Worm (Caenorhabditis elegans): Measurements from ENCODE around the gene T10H4.4.

Gene T10H4.4

DNA sequence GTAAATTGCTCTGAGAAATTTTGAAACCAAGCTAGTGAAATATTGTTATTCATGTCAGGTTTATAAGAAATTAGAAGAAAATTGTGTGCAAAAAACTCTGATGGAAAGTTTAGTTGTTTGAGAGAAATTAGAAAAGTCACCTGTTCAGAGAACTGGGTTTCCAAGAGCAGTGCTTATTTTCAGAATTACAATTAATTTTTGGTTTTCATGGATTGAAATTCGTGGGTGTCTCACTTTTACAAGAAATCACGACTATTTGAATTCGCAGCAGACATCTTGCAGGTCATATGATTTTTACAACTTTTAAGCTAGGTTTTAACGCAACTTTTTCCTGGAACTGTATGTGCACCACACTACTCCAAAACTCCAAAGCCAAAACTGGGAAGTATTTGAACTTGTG, 36.8 kb upstream of the T10H4.4 start, which contains the start of gene srz-10:
srz-10 (minus strand) TSS at position 88 of the 400 bp plus-strand sequence.
- no peak for TF ChIP-seq lin-15B (tag; optimal IDR thresholded peaks at IDR 0.05)
- no peak for TF ChIP-seq nhr-77 (tag; optimal IDR thresholded peaks at IDR 0.05)
- TF ChIP-seq fkh-10 (GFP tag; optimal IDR thresholded peaks at IDR 0.05): no peak
- TF ChIP-seq unc-130 (GFP tag; optimal IDR thresholded peaks at IDR 0.05): no peak
- TF ChIP-seq attf-4 (tag; optimal IDR thresholded peaks at IDR 0.05): no peak
- TF ChIP-seq zip-11 (GFP tag; IDR thresholded peaks at IDR 0.05): no peak
- TF ChIP-seq ceh-32 (tag; optimal IDR thresholded peaks at IDR 0.05; ENCODE audit: poor library complexity): no peak
- TF ChIP-seq hlh-11 (tag; optimal IDR thresholded peaks at IDR 0.05): no peak
- no peak for TF ChIP-seq F26F4.8 (GFP tag; conservative IDR thresholded peaks at IDR 0.05)
- no peak for TF ChIP-seq snpc-4 (tag; optimal IDR thresholded peaks at IDR 0.05)
- TF ChIP-seq lir-3 (tag; optimal IDR thresholded peaks at IDR 0.05): no peak
- no peak for TF ChIP-seq nhr-48 (tag; optimal IDR thresholded peaks at IDR 0.05)

DNA sequence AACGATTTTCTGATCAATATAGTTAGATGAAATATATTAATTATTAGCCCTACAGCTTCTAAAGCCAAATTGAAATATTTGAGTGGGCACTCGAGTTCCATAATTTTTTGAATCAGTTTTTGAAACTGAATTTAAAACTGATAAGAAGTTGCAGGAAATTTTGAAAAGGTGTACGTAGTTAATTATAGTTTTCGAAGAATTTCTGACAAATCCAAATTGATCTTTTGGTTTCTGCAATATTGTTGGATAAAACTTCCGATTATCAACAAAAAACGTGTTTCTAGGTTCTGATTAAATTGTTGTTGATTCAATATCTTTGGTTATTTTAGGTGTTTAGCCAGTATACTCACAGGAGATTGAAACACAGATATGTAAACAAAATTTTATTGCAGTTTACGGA, 34.6 kb upstream of the T10H4.4 start, which contains the start of gene T26H8.4:
T26H8.4 (minus strand) TSS at position 101 of the 400 bp plus-strand sequence.
- TF ChIP-seq daf-19 (GFP tag; conservative IDR thresholded peaks at IDR 0.05) (no peak), ces-1 (GFP tag; optimal IDR thresholded peaks at IDR 0.05) (no peak), ceh-28 (tag; optimal IDR thresholded peaks at IDR 0.05) (no peak), ZK546.5 (tag; optimal IDR thresholded peaks at IDR 0.05) (no peak), aly-2 (tag; optimal IDR thresholded peaks at IDR 0.05) (no peak), pha-4 (GFP tag; IDR thresholded peaks at IDR 0.05) (no peak), pha-4 (tag; optimal IDR thresholded peaks at IDR 0.05) (no peak), spr-3 (GFP tag; optimal IDR thresholded peaks at IDR 0.05) (no peak), tag-97 (GFP tag; IDR thresholded peaks at IDR 0.05) (no peak), ZK337.2 (GFP tag; IDR thresholded peaks at IDR 0.05) (no peak)

DNA sequence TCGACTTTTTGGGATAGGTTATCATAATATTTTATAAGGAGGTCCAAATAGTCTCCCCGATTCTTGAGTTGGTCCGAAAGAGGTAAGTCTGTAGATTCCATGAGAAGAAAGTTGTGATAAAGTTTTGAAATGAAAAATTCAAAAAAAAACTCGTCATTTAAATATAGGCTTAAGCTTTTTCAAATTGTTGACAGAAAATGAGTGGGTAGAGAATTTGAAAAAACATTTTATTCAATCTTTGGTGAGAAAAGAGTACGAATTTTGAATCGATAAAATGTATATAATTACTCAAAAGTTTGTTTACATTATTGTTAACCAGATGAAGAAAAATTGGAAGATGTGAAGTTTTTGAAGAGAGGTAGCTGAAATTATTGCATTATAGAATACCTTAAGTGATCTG, 33.3 kb upstream of the T10H4.4 start, which contains the start of gene T26H8.5:
T26H8.5 (minus strand) TSS at position 101 of the 400 bp plus-strand sequence.
- TF ChIP-seq tag-97 (GFP tag; IDR thresholded peaks at IDR 0.05) (no peak), F44E2.7 (GFP tag; IDR thresholded peaks at IDR 0.05) (no peak), hlh-11 (tag; optimal IDR thresholded peaks at IDR 0.05) (no peak), sdz-12 (GFP tag; optimal IDR thresholded peaks at IDR 0.05) (no peak), attf-4 (tag; optimal IDR thresholded peaks at IDR 0.05) (no peak), pqm-1 (tag; optimal IDR thresholded peaks at IDR 0.05) (no peak), nhr-111 (GFP tag; optimal IDR thresholded peaks at IDR 0.05) (no peak), spr-1 (tag; optimal IDR thresholded peaks at IDR 0.05) (no peak), cey-2 (tag; optimal IDR thresholded peaks at IDR 0.05; ENCODE audit: borderline replicate concordance, insufficient read depth) (no peak), spr-3 (GFP tag; optimal IDR thresholded peaks at IDR 0.05) (no peak), pha-4 (GFP tag; IDR thresholded peaks at IDR 0.05) (no peak), pha-4 (tag; optimal IDR thresholded peaks at IDR 0.05) (no peak), dmd-8 (GFP tag; IDR thresholded peaks at IDR 0.05) (no peak), aha-1 (tag) (no peak), nhr-102 (tag; optimal IDR thresholded peaks at IDR 0.05) (no peak), lin-13 (GFP tag; optimal IDR thresholded peaks at IDR 0.05) (no peak), rbr-2 (tag; optimal IDR thresholded peaks at IDR 0.05) (no peak), nhr-48 (tag; optimal IDR thresholded peaks at IDR 0.05) (no peak)

DNA sequence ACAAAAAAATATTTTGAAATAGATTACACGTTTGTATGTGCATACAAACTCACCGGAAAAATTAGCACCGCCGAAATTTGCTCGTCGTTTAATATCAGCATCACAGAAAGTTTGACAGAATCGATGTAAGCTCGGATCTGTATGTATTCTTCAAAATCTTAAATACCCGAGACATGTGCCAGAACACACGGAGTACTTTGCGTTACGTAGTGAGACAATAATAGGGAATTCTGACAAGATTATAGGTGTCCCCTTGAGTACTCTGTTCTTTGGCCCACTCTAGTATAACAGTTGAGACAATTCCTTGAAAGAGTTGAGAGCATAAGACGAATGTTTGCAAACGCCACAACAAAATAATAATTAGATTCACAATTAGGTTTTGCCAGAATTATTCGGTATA, 31.5 kb upstream of the T10H4.4 start, which contains the start of gene srx-48:
srx-48 (minus strand) TSS at position 101 of the 400 bp plus-strand sequence.
- TF ChIP-seq spr-1 (tag; optimal IDR thresholded peaks at IDR 0.05) (no peak), nhr-102 (tag; optimal IDR thresholded peaks at IDR 0.05) (no peak), lin-39 (tag; optimal IDR thresholded peaks at IDR 0.05) (no peak), F44E2.7 (GFP tag; IDR thresholded peaks at IDR 0.05) (no peak), cey-2 (tag; optimal IDR thresholded peaks at IDR 0.05; ENCODE audit: borderline replicate concordance, insufficient read depth) (no peak), unc-39 (tag; optimal IDR thresholded peaks at IDR 0.05) (no peak)
